Fruit fly (Drosophila melanogaster): Measurements from ENCODE around the gene CG14662.

CG14662 gene

dm6 chr3R:4970415-4971140, 13.5 kb downstream of the CG14662 start (continued):
- TF ChIP-seq sug (tag; optimal IDR thresholded peaks at IDR 0.05) (peak; percentile 61), CG8388 (GFP tag; optimal IDR thresholded peaks at IDR 0.05) (no peak), gfzf (GFP tag; optimal IDR thresholded peaks at IDR 0.05) (peak; percentile 34), CG34376 (GFP tag; optimal IDR thresholded peaks at IDR 0.05) (no peak), chinmo (GFP tag; IDR thresholded peaks at IDR 0.05; ENCODE audit: partially characterized antibody) (peak; percentile 80; the same call in 2 of the 4 replicates), Elba2 (GFP tag; optimal IDR thresholded peaks at IDR 0.05) (no peak), psq (GFP tag; optimal IDR thresholded peaks at IDR 0.05) (peak; percentile 6), CG1647 (GFP tag; optimal IDR thresholded peaks at IDR 0.05) (peak; percentile 42), cato (GFP tag; optimal IDR thresholded peaks at IDR 0.05; ENCODE audit: borderline replicate concordance) (no peak), Ravus (GFP tag; IDR thresholded peaks at IDR 0.05) (no peak), CG11696 (GFP tag; IDR thresholded peaks at IDR 0.05) (no peak), Side (GFP tag; optimal IDR thresholded peaks at IDR 0.05) (peak; percentile 61), CG4404 (GFP tag; IDR thresholded peaks at IDR 0.05) (peak; percentile 55; the same call in 1 of the 2 replicates), kni (GFP tag; optimal IDR thresholded peaks at IDR 0.05) (no peak), Dp (GFP tag; optimal IDR thresholded peaks at IDR 0.05) (peak; percentile 25), crc (GFP tag; optimal IDR thresholded peaks at IDR 0.05) (peak; percentile 8), CG10959 (GFP tag; IDR thresholded peaks at IDR 0.05) (peak; percentile 60; the same call in 1 of the 2 replicates), tgo (GFP tag; IDR thresholded peaks at IDR 0.05) (peak; percentile 51; the same call in 2 of the 3 replicates), CG8944 (GFP tag; optimal IDR thresholded peaks at IDR 0.05) (peak; percentile 73), CG14965 (GFP tag; optimal IDR thresholded peaks at IDR 0.05; ENCODE audit: borderline replicate concordance) (peak; percentile 71), HLH54F (GFP tag; optimal IDR thresholded peaks at IDR 0.05) (peak; percentile 70), Oaz (GFP tag; IDR thresholded peaks at IDR 0.05) (0 out of 2 replicates have a peak, but pooled peaks have one; percentile 31), CG11504 (tag; optimal IDR thresholded peaks at IDR 0.05) (peak; percentile 59), Jarid2 (GFP tag; optimal IDR thresholded peaks at IDR 0.05) (no peak), jing (GFP tag; optimal IDR thresholded peaks at IDR 0.05) (no peak), bsh (GFP tag; optimal IDR thresholded peaks at IDR 0.05) (no peak), fd96Cb (tag; optimal IDR thresholded peaks at IDR 0.05) (peak; percentile 36), zf30C (GFP tag; optimal IDR thresholded peaks at IDR 0.05) (no peak), sima (GFP tag; optimal IDR thresholded peaks at IDR 0.05) (no peak), CG17328 (GFP tag; IDR thresholded peaks at IDR 0.05) (peak; percentile 66), Fer3 (tag; optimal IDR thresholded peaks at IDR 0.05) (peak; percentile 39), Aef1 (GFP tag; IDR thresholded peaks at IDR 0.05) (peak; percentile 34; the same call in 1 of the 3 replicates), sens (GFP tag) (peak; percentile 71), dati (GFP tag; IDR thresholded peaks at IDR 0.05) (no peak), CG4328 (GFP tag; optimal IDR thresholded peaks at IDR 0.05) (no peak), eve (GFP tag; optimal IDR thresholded peaks at IDR 0.05) (no peak), Hey (tag; optimal IDR thresholded peaks at IDR 0.05) (no peak), CG12391 (tag; optimal IDR thresholded peaks at IDR 0.05) (peak; percentile 35), hth (optimal IDR thresholded peaks at IDR 0.05) (no peak), CG2712 (tag; optimal IDR thresholded peaks at IDR 0.05) (peak; percentile 58), Mes4 (GFP tag; optimal IDR thresholded peaks at IDR 0.05) (peak; percentile 62), CG3281 (GFP tag; optimal IDR thresholded peaks at IDR 0.05) (no peak), Pdp1 (GFP tag; optimal IDR thresholded peaks at IDR 0.05) (peak; percentile 52 to 96), dan (GFP tag; IDR thresholded peaks at IDR 0.05) (no peak), D19B (GFP tag; optimal IDR thresholded peaks at IDR 0.05) (no peak), CG33557 (GFP tag; optimal IDR thresholded peaks at IDR 0.05) (no peak), CG2120 (GFP tag; optimal IDR thresholded peaks at IDR 0.05) (peak; percentile 69), CG18599 (GFP tag; optimal IDR thresholded peaks at IDR 0.05) (no peak), kah (GFP tag; optimal IDR thresholded peaks at IDR 0.05) (no peak)
